Worm (Caenorhabditis elegans): ENCODE results near the gene irld-49.

ce11 chrII:2927533-2927932 lies 16.4 kb upstream of the irld-49 start, which contains the start of the genes ZK355.3 and ZK355.8:
- TF ChIP-seq ceh-16 (tag; optimal IDR thresholded peaks at IDR 0.05) (no peak), nhr-11 (tag; optimal IDR thresholded peaks at IDR 0.05) (no peak), nhr-237 (tag; optimal IDR thresholded peaks at IDR 0.05) (no peak), snpc-4 (tag; optimal IDR thresholded peaks at IDR 0.05) (no peak), fos-1 (tag; optimal IDR thresholded peaks at IDR 0.05) (no peak), nhr-23 (tag; optimal IDR thresholded peaks at IDR 0.05) (no peak)
